Fruit fly (Drosophila melanogaster) whole organism, pupa: ENCODE measurements around the gene CG7016.

ENCODE experiments used
- CG10348 ChIP-seq: fragments of 200-800 bp; sonication (Bioruptor generic); IDR thresholded peaks from 2 replicates; pipeline ENCODE4 v1.3.6; 2022; ENCODE audit warnings: missing biosample characterization, missing genetic modification characterization
- CG12605 ChIP-seq: fragments of 200-800 bp; sonication (Bioruptor generic); IDR thresholded peaks from 2 replicates; pipeline ENCODE4 v1.3.6; 2022; ENCODE audit warnings: missing biosample characterization, missing genetic modification characterization
- CG13204 ChIP-seq: fragments of 200-800 bp; sonication (Bioruptor generic); optimal IDR thresholded peaks from 2 replicates; lab custom pipeline; 2018; ENCODE audit warnings: missing biosample characterization, mild to moderate bottlenecking, missing genetic modification characterization, moderate library complexity
- CG14655 ChIP-seq: fragments of 200-800 bp; sonication (Bioruptor generic); optimal IDR thresholded peaks from 3 replicates; lab custom pipeline; 2017; ENCODE audit warnings: mild to moderate bottlenecking, missing biosample characterization, missing genetic modification reagents, missing genetic modification characterization
- CG15710 ChIP-seq: fragments of 200-800 bp; sonication (Bioruptor generic); optimal IDR thresholded peaks from 2 replicates; lab custom pipeline; 2018; ENCODE audit warnings: missing biosample characterization, mild to moderate bottlenecking, missing genetic modification characterization, moderate library complexity
- CG17806 ChIP-seq: fragments of 200-800 bp; sonication (Bioruptor generic); optimal IDR thresholded peaks from 2 replicates; lab custom pipeline; 2018; ENCODE audit warnings: missing biosample characterization, mild to moderate bottlenecking, missing genetic modification characterization, moderate library complexity
- CG32121 ChIP-seq: fragments of 200-800 bp; sonication (Bioruptor generic); IDR thresholded peaks from 2 replicates; pipeline ENCODE4 v1.3.6; 2022; ENCODE audit warnings: missing biosample characterization, missing genetic modification characterization
- CG34367 ChIP-seq: fragments of 200-800 bp; sonication (Bioruptor generic); optimal IDR thresholded peaks from 2 replicates; lab custom pipeline; 2018; ENCODE audit warnings: missing biosample characterization, mild to moderate bottlenecking, missing genetic modification characterization
- CG4496 ChIP-seq: fragments of 200-800 bp; sonication (Bioruptor generic); IDR thresholded peaks from 3 replicates; pipeline ENCODE4 v1.3.6; 2022; ENCODE audit warnings: missing biosample characterization, missing genetic modification characterization
- CG8301 ChIP-seq: fragments of 200-800 bp; sonication (Bioruptor generic); optimal IDR thresholded peaks from 2 replicates; lab custom pipeline; 2018; ENCODE audit warnings: missing biosample characterization, mild to moderate bottlenecking, missing genetic modification characterization
- D1 ChIP-seq: fragments of 200-800 bp; sonication (Bioruptor generic); optimal IDR thresholded peaks from 2 replicates; lab custom pipeline; 2018; ENCODE audit warnings: missing biosample characterization, mild to moderate bottlenecking, missing genetic modification characterization, moderate library complexity
- EcR ChIP-seq: fragments of 200-800 bp; sonication (Bioruptor generic); optimal IDR thresholded peaks from 3 replicates; lab custom pipeline; 2019; ENCODE audit warnings: missing biosample characterization, missing genetic modification characterization, mild to moderate bottlenecking, moderate library complexity, missing genetic modification reagents
- Ets98B ChIP-seq: fragments of 200-800 bp; sonication (Bioruptor generic); IDR thresholded peaks from 2 replicates; pipeline ENCODE4 v1.3.6; 2022; ENCODE audit warnings: missing biosample characterization, missing genetic modification characterization
- Snoo ChIP-seq: fragments of 200-800 bp; sonication (Bioruptor generic); optimal IDR thresholded peaks from 3 replicates; lab custom pipeline; 2017; ENCODE audit warnings: missing biosample characterization, mild to moderate bottlenecking, missing genetic modification characterization, inconsistent platforms
- rn ChIP-seq: fragments of 200-800 bp; sonication (Bioruptor generic); IDR thresholded peaks from 2 replicates; pipeline ENCODE4 v1.3.6; 2022; ENCODE audit warnings: missing biosample characterization, missing genetic modification characterization

The CG7016 gene

DNA sequence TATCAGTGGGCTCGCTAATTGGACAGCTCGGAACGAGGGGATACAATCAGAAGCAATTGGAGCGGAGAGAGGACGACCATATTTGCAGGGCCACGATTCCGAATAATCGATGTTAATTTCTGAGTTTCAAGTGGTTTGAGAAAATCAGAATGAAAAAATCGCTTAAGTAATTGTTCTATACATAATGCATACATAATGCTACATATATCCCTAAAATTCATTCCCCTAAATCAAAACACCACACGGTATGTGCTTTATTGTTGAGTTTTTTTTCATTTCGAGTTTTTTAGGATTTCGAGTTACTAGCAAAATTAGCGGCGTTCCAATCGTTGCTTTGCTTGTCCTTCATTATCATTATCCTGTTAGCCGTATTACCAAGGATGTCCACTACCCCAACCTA lies 37.2 kb upstream of the CG7016 start, which contains the start of gene niki:
niki (minus strand) TSS at position 101 of the 400 bp plus-strand sequence.
- no peak for TF ChIP-seq CG8301 (tag; lab: Kevin White, UChicago)
- TF ChIP-seq rn (GFP tag; lab: Robert Waterston, UW), result no peak
- TF ChIP-seq Ets98B (GFP tag; lab: Robert Waterston, UW), result no peak
- no peak for TF ChIP-seq CG10348
- TF ChIP-seq, all 21 proteins: peak for 0

DNA sequence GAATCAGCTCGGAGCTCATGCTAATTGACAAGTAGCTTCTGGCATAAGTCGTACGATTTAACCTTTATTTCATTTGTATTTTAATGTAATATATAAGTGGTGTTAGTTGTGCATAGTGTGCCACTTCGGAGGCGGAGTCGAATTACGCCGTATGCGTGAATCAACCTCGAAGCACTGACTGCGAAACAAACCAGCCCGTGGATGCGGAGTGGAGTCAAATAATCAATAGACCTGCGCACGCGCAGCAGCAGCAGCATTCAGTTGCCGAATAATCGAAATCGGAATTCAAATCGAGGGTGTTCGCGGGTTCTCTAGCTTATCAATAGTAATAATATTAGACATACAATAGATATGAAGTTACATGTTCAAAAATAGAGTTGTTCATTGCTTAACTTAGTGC lies 34.5 kb upstream of the CG7016 start, which contains the start of gene RabX4:
RabX4 (minus strand) TSS at position 176 of the 400 bp plus-strand sequence.
- TF ChIP-seq D1 (tag; lab: Kevin White, UChicago), result no peak

DNA sequence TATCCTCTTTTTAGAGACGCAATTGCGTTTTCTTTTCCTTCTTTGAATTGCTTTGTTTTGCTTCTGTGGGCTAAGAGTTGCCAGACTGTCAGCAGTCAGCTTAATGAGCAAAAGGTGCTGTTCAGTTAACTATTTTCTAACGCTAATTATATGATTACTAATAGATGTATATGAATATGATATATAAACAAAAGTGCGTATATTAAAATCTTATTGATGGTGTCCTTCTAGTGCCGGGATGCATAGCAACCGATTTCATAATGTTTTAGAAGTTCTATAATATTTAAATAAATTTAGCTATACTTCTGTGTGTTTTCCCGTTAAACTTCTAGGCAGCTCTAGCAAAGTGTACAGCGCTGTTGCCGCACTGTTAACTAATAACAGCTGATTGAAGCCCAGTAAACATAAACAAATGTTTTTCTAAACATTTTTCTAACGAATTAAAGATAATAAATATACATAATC lies 32.8 kb upstream of the CG7016 start, which contains the start of the genes Kaz and CG43273:
Kaz (minus strand) TSS at position 73 of the 465 bp plus-strand sequence.
CG43273 (plus strand) TSS at position 415 of the 465 bp plus-strand sequence.
- TF ChIP-seq CG13204 (GFP tag; lab: Kevin White, UChicago) (no peak), CG32121 (GFP tag; lab: Robert Waterston, UW) (peak; percentile 14; the same call in 1 of the 2 replicates), D1 (tag; lab: Kevin White, UChicago) (no peak), CG4496 (GFP tag; lab: Robert Waterston, UW) (peak; percentile 52; the same call in 1 of the 3 replicates)
- TF ChIP-seq, all 21 proteins: peak for 2

DNA sequence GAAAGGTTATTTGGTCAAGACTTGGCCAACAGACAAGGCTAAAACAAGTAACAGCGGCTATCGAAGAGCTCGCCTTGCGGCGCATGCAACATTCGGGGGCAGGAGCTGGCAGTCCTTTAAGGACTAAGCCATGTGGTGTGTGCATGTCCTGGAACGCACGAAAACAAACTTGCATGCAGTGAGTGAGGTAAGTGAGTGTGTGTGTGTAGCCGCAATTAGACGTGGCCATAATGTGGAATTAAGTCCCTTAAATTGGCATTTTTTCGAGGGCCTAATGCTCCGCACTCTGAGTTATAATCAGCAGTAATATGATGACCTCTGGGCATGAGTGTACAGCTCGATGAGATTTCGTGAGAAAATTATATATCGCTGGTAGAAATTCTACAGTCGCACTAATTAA lies 29.1 kb upstream of the CG7016 start, which contains the start of gene sosie:
sosie (plus strand) TSS at position 301 of the 400 bp plus-strand sequence.
- TF ChIP-seq CG34367 (tag; lab: Kevin White, UChicago) (no peak), rn (GFP tag; lab: Robert Waterston, UW) (0 out of 2 replicates have a peak, but pooled peaks have one; percentile 13)
- TF ChIP-seq, all 21 proteins: peak for 1

DNA sequence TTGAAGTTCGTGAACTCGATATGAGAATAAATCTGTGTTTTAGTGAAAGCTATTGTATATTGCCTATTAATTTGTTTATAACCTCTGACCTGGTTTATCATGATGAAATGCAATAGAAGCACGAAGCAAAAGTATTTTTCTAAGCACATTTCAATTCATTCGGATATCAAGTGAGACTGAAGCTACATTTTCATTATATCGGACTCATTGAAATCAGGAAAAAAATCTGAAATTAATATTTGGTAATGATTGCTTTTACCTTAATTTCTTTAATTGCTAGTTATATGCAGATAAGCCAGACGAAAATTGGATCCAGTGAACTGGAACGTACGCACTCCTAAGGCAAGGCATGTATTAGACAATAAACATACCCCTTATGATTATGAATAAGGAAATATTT lies 21.7 kb upstream of the CG7016 start, which contains the start of gene CG33658:
CG33658 (minus strand) TSS at position 101 of the 400 bp plus-strand sequence.
- no peak for TF ChIP-seq rn (GFP tag; lab: Robert Waterston, UW)
- no peak for TF ChIP-seq CG17806 (tag; lab: Kevin White, UChicago)
- TF ChIP-seq Snoo (tag; lab: Kevin White, UChicago), result no peak
- no peak for TF ChIP-seq CG32121 (GFP tag; lab: Robert Waterston, UW)
- TF ChIP-seq CG12605 (GFP tag; lab: Robert Waterston, UW), result no peak
- TF ChIP-seq CG14655 (GFP tag; lab: Kevin White, UChicago), result no peak
- TF ChIP-seq Ets98B (GFP tag; lab: Robert Waterston, UW), result no peak
- TF ChIP-seq CG15710 (tag; lab: Kevin White, UChicago), result no peak
- TF ChIP-seq EcR (GFP tag; lab: Kevin White, UChicago), result no peak

DNA sequence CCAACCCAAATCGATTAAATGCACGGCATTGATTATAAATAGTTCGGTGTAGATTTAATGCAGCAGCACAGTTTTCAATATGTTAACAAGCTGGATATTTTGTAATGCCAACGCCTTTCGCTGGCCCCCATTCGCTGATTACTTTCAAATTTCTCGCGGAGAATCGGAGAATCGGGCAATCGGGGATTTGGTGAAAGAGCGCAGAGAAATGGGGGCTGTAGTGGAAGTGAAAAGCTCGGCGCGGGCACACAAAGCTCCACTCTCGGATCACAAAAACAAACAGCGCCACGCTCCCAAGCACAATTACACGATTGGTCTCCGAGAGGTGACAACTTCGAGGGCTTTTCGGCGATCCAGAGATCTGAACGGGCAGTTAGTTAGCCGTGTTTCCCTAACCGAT lies 21.1 kb upstream of the CG7016 start, which contains the start of gene Esp:
Esp (plus strand) TSS at position 301 of the 400 bp plus-strand sequence.
- no peak for TF ChIP-seq EcR (GFP tag; lab: Kevin White, UChicago)

DNA sequence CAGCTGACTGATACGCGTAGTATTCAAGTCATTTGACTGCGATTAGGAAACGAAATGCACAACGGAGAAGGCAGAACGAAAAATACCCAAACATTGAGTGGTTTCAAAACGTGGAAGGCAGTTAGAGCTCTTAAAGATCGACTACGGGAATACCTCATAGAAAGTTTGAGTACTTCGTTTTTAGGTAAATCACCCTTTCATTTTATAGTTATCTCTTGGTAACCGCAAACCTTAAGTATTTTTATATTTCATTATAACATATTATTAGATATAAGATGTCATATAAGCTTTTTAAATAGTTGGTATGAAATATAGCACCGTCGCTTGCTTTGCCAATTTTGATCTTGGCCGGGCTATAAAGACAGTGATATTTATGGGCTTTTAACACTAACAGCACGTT lies 17.6 kb upstream of the CG7016 start:
- TF ChIP-seq CG10348, result no peak

DNA sequence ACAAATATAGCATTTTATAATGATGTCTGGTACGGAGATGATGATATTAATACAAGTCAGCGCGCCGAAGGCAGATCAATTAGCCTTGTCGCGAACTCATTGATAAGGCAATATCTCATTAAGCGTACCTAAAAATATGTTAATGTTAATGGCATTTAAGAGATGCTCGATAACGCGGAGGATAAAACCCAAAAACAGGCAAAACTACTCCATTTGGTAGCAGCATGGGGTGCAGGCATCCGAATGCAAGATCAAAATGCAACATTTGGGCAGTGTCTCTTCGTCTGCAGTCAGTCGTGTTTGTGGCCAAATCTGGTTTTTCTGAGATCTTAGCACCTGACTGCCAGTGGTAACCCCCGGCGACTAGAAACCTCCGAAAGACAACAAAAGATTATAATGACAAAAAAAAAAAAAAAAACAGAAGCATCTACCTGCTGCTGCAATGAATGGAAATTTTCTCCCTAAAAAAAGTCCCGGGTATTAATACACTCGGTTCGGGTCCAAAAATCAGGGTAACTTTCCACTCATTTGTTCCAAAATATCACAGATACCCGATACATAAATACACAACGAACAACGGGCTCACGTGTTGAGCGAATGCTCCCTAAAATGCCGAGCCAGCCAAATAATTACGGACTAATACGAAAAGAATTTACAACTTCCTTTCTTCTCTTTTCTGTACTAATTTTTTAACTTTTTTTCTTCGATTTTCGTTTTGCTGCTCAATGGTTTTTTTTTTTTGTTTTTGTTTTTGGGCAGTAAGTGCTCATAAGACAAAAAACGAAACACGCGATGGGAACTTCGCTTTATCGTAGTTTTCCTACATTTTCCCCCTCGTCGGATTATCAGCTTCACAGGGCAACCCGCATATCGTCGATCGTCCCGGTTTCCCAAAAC lies 16.5 kb upstream of the CG7016 start:
- TF ChIP-seq rn (GFP tag; lab: Robert Waterston, UW) (no peak), CG15710 (tag; lab: Kevin White, UChicago) (no peak), CG8301 (tag; lab: Kevin White, UChicago) (no peak), CG4496 (GFP tag; lab: Robert Waterston, UW) (no peak), Ets98B (GFP tag; lab: Robert Waterston, UW) (no peak), EcR (GFP tag; lab: Kevin White, UChicago) (no peak), CG32121 (GFP tag; lab: Robert Waterston, UW) (no peak)

DNA sequence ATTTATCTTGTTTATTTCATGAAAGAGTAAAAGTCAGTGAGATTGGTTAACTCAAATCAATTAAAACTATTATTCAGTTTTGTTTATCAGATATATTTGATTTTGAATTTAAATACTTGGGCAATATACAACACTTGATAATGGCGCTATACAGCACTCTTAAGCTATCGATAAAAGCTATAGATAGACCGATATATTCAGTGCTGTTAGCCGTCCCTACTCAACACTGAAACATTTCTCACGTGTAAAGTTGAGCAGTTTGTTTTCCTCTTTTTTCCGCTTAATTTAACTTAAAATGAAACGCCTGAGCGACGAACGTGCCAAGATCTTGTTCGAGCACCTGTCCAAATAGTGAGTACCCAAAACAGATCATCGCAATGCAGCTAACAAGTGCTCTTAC lies 12.3 kb upstream of the CG7016 start, which contains the start of gene CG7006:
CG7006 (plus strand) TSS at position 208 of the 400 bp plus-strand sequence.
- peak; percentile 30 for TF ChIP-seq Snoo (tag; lab: Kevin White, UChicago)
- 0 out of 2 replicates have a peak, but pooled peaks have one; percentile 24 for TF ChIP-seq rn (GFP tag; lab: Robert Waterston, UW)
- no peak for TF ChIP-seq CG4496 (GFP tag; lab: Robert Waterston, UW)
- peak; percentile 43; the same call in 1 of the 2 replicates for TF ChIP-seq Ets98B (GFP tag; lab: Robert Waterston, UW)
